Worm (Caenorhabditis elegans): Measurements from ENCODE around the gene F33A8.4.

The F33A8.4 gene

ce11 chrII:11045872-11046271 is 3.0 kb downstream of the F33A8.4 start, which contains the start of gene col-83:
Gene col-83, minus strand, starts transcription at chrII:11045972.
- no peak for TF ChIP-seq unc-62 (GFP tag; optimal IDR thresholded peaks at IDR 0.05)

- TF ChIP-seq unc-62 (GFP tag; optimal IDR thresholded peaks at IDR 0.05) = no peak
Observed at ce11 chrII:11044193-11044568, 4.6 kb downstream of the F33A8.4 start.

- TF ChIP-seq unc-62 (GFP tag; optimal IDR thresholded peaks at IDR 0.05) = no peak
Observed at ce11 chrII:11043546-11044192, 5.2 kb downstream of the F33A8.4 start.

DNA sequence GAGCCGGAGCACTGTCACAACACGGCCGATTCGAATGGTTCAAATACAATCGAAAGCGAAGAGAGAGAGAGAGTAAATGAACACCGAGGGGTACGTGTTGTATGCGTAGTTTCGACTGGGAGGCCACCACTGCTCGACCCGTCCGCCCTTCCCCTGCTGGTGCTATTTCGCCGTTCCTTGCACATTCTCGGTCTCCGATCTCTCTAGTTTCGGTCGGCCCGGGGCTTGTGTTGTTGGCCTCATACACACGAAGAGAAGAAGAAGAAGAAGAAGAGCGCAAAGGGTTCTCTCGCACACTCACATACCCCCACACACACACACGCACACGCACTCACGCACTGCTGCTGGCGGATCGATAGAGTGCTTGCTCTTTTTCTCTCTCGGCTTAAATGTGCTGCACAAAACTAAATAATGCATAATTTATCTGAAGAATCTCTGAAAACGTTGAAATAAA is 5.9 kb downstream of the F33A8.4 start:
- TF ChIP-seq unc-62 (GFP tag; optimal IDR thresholded peaks at IDR 0.05) = no peak

ce11 chrII:11041846-11042262 is 7.0 kb downstream of the F33A8.4 start:
- no peak for TF ChIP-seq unc-62 (GFP tag; optimal IDR thresholded peaks at IDR 0.05)

- TF ChIP-seq unc-62 (GFP tag; optimal IDR thresholded peaks at IDR 0.05) = no peak
Observed at ce11 chrII:11041027-11041426, 7.8 kb downstream of the F33A8.4 start, which contains the start of gene cey-1. Gene cey-1, minus strand, starts transcription at chrII:11041206.

- TF ChIP-seq unc-62 (GFP tag; optimal IDR thresholded peaks at IDR 0.05) = no peak
Observed at ce11 chrII:11040140-11040539, 8.7 kb downstream of the F33A8.4 start.

DNA sequence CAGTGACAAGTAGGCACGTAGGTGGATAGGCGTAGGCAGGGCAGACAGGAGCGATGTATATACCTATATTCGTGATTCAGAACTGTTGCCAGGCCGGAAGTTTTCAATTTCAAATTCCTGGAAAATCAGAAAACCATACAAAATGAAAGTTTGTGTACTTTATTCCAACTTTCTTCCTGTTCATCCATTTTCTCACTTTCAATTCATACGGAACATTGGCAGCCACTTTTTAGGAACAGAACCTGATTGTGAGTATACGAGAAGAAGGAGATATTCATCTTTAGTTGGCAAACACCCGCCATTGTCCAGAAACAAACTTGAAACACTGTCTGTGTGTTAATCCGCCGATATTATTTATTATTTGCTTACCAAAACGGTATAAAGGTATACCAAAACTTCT is 13.1 kb downstream of the F33A8.4 start, which contains the start of gene srlf-15:
Gene srlf-15 (plus strand): TSS at position 301 of the 400 bp plus-strand sequence.
- TF ChIP-seq unc-62 (GFP tag; optimal IDR thresholded peaks at IDR 0.05) = no peak

ce11 chrII:11032812-11033211 is 16.0 kb downstream of the F33A8.4 start:
- no peak for TF ChIP-seq unc-62 (GFP tag; optimal IDR thresholded peaks at IDR 0.05)

DNA sequence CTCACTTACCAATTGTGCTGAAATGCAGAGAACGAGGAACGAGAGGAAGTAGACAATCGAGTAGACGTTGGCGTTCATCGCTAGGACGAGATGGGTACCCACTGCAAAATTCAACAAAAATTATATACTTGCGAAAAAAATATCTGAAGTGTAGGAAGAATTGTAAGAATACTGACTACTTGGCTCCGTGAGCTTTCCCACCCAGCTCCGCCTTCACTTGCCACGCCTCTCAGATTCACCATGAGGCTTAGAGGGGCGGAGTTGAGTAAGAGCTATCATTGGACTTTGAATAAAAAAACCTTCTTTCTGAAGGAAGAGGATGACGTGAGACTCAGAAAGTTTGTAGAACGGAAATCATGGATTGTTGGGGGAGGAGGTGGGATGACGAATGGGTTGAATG is 18.5 kb downstream of the F33A8.4 start, which contains the start of gene nlp-18:
Gene nlp-18 (minus strand): TSS at position 101 of the 400 bp plus-strand sequence.
- no peak for TF ChIP-seq unc-62 (GFP tag; optimal IDR thresholded peaks at IDR 0.05)

DNA sequence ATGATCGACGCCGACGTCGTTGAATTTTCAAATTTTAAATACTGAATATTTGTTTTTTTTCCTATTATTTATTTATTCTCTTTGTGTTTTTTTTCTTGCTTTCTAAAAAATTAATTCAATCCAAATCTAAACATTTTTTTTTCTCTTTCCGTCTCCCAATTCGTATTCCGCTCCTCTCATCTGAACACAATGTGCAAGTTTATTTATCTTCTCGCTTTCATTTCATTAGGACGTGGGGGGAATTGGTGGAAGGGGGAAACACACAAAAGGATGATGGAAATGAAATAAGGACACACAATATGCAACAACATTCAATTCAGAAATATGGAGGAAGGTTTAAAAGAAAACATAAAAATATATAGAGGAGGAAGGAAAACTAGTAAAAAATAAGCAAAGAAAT is 21.1 kb downstream of the F33A8.4 start:
- TF ChIP-seq unc-62 (GFP tag; optimal IDR thresholded peaks at IDR 0.05) = no peak

- no peak for TF ChIP-seq unc-62 (GFP tag; optimal IDR thresholded peaks at IDR 0.05)
Observed at ce11 chrII:11025566-11025965, 23.3 kb downstream of the F33A8.4 start, which contains the start of gene F33A8.7. Gene F33A8.7, minus strand, starts transcription at chrII:11025666.

ce11 chrII:11022023-11022422 is 26.8 kb downstream of the F33A8.4 start, which contains the start of gene let-858:
Gene let-858, plus strand, starts transcription at chrII:11022370.
- no peak for TF ChIP-seq unc-62 (GFP tag; optimal IDR thresholded peaks at IDR 0.05)

DNA sequence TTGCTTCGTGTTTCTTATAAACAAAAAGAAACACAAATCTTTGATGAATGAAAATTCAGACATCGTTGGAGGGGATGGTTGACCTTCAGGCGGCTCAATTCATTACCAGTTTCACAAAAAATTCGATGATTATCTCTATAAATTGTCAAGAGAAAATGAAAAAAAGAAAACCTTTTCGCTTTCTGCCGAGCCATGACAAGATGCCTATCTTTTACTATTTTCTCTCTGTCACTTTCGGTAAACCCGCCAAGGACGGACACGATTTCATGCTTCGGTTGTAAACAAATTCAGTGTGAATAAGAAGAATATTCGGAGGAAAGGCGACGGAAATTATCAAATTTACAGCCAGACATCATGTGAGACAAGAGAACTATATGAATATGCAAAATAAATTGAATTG is 28.1 kb downstream of the F33A8.4 start:
- no peak for TF ChIP-seq unc-62 (GFP tag; optimal IDR thresholded peaks at IDR 0.05)

ce11 chrII:11016884-11017283 is 31.9 kb downstream of the F33A8.4 start:
- no peak for TF ChIP-seq unc-62 (GFP tag; optimal IDR thresholded peaks at IDR 0.05)

ce11 chrII:11016835-11016883 is 32.2 kb downstream of the F33A8.4 start, which contains the start of gene ram-2:
Gene ram-2, minus strand, starts transcription at chrII:11016881.
- no peak for TF ChIP-seq unc-62 (GFP tag; optimal IDR thresholded peaks at IDR 0.05)

ce11 chrII:11016435-11016834 is 32.4 kb downstream of the F33A8.4 start:
- no peak for TF ChIP-seq unc-62 (GFP tag; optimal IDR thresholded peaks at IDR 0.05)

DNA sequence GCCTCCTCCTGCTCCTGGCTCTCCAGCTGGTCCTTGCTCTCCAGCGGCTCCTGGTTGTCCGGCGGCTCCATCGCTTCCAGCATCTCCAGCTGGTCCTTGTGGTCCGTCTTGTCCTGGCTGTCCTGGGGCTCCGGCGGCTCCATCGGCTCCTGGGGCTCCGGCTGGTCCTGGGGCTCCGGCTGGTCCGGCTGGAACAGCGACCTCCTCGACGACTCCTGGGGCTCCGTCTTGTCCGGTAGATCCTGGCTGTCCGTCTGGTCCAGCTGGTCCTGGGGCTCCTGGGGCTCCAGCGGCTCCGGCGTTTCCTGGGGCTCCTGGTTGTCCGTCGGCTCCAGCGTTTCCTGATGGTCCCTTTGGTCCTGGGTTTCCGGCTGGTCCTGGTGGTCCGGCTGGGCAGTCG is 33.1 kb downstream of the F33A8.4 start:
- TF ChIP-seq unc-62 (GFP tag; optimal IDR thresholded peaks at IDR 0.05) = no peak

Measured in whole organism, dauer.